Fruit fly (Drosophila melanogaster) Kc167 (cell line): ENCODE measurements around the gene CG8360.

Experiments used
- Myc ChIP-seq: fragments of >200 bp; optimal IDR thresholded peaks from 2 replicates; lab custom pipeline; 2017; ENCODE audit warnings: missing external identifiers
- Sin3A ChIP-seq: fragments of >200 bp; optimal IDR thresholded peaks from 2 replicates; lab custom pipeline; 2018; ENCODE audit warnings: missing external identifiers
- h ChIP-seq: fragments of >200 bp; optimal IDR thresholded peaks from 3 replicates; lab custom pipeline; 2018; ENCODE audit warnings: missing external identifiers
- insv ChIP-seq: fragments of >200 bp; optimal IDR thresholded peaks from 3 replicates; lab custom pipeline; 2018; ENCODE audit warnings: missing external identifiers
- psq ChIP-seq: fragments of >200 bp; optimal IDR thresholded peaks from 2 replicates; lab custom pipeline; 2017; ENCODE audit warnings: missing external identifiers
- ttk ChIP-seq: sonication (Bioruptor generic); optimal IDR thresholded peaks from 2 replicates; lab custom pipeline; 2017; ENCODE audit warnings: missing external identifiers

dm6 chr2L:8210468-8210867, 2.3 kb upstream of the CG8360 start:
- TF ChIP-seq Sin3A = no peak
- no peak for TF ChIP-seq ttk (lab: Kevin White, UChicago)
- TF ChIP-seq h (lab: Kevin White, UChicago) = no peak
- TF ChIP-seq Myc (lab: Kevin White, UChicago) = no peak
- no peak for TF ChIP-seq psq
- TF ChIP-seq insv (lab: Kevin White, UChicago) = no peak
